Fruit fly (Drosophila melanogaster) whole organism, pupa: Measurements from ENCODE around the gene Gprk2.

Source experiments
- CG10348 ChIP-seq: fragments of 200-800 bp; sonication (Bioruptor generic); IDR thresholded peaks from 2 replicates; pipeline ENCODE4 v1.3.6; 2022; ENCODE audit warnings: missing biosample characterization, missing genetic modification characterization
- CG12605 ChIP-seq: fragments of 200-800 bp; sonication (Bioruptor generic); IDR thresholded peaks from 2 replicates; pipeline ENCODE4 v1.3.6; 2022; ENCODE audit warnings: missing biosample characterization, missing genetic modification characterization
- CG13204 ChIP-seq: fragments of 200-800 bp; sonication (Bioruptor generic); optimal IDR thresholded peaks from 2 replicates; lab custom pipeline; 2018; ENCODE audit warnings: missing biosample characterization, mild to moderate bottlenecking, missing genetic modification characterization, moderate library complexity
- CG14655 ChIP-seq: fragments of 200-800 bp; sonication (Bioruptor generic); optimal IDR thresholded peaks from 3 replicates; lab custom pipeline; 2017; ENCODE audit warnings: mild to moderate bottlenecking, missing biosample characterization, missing genetic modification reagents, missing genetic modification characterization
- CG15710 ChIP-seq: fragments of 200-800 bp; sonication (Bioruptor generic); optimal IDR thresholded peaks from 2 replicates; lab custom pipeline; 2018; ENCODE audit warnings: missing biosample characterization, mild to moderate bottlenecking, missing genetic modification characterization, moderate library complexity
- CG17806 ChIP-seq: fragments of 200-800 bp; sonication (Bioruptor generic); optimal IDR thresholded peaks from 2 replicates; lab custom pipeline; 2018; ENCODE audit warnings: missing biosample characterization, mild to moderate bottlenecking, missing genetic modification characterization, moderate library complexity
- CG32121 ChIP-seq: fragments of 200-800 bp; sonication (Bioruptor generic); IDR thresholded peaks from 2 replicates; pipeline ENCODE4 v1.3.6; 2022; ENCODE audit warnings: missing biosample characterization, missing genetic modification characterization
- CG34367 ChIP-seq: fragments of 200-800 bp; sonication (Bioruptor generic); optimal IDR thresholded peaks from 2 replicates; lab custom pipeline; 2018; ENCODE audit warnings: missing biosample characterization, mild to moderate bottlenecking, missing genetic modification characterization
- CG4496 ChIP-seq: fragments of 200-800 bp; sonication (Bioruptor generic); IDR thresholded peaks from 3 replicates; pipeline ENCODE4 v1.3.6; 2022; ENCODE audit warnings: missing biosample characterization, missing genetic modification characterization
- CG8159 ChIP-seq: fragments of 200-800 bp; sonication (Bioruptor generic); optimal IDR thresholded peaks from 3 replicates; lab custom pipeline; 2018; ENCODE audit warnings: missing biosample characterization, mild to moderate bottlenecking, missing genetic modification characterization, moderate library complexity
- CG8301 ChIP-seq: fragments of 200-800 bp; sonication (Bioruptor generic); optimal IDR thresholded peaks from 2 replicates; lab custom pipeline; 2018; ENCODE audit warnings: missing biosample characterization, mild to moderate bottlenecking, missing genetic modification characterization
- CG9948 ChIP-seq: fragments of 200-800 bp; sonication (Bioruptor generic); optimal IDR thresholded peaks from 2 replicates; lab custom pipeline; 2018; ENCODE audit warnings: missing biosample characterization, mild to moderate bottlenecking, missing genetic modification characterization, moderate library complexity
- D1 ChIP-seq: fragments of 200-800 bp; sonication (Bioruptor generic); optimal IDR thresholded peaks from 2 replicates; lab custom pipeline; 2018; ENCODE audit warnings: missing biosample characterization, mild to moderate bottlenecking, missing genetic modification characterization, moderate library complexity
- EcR ChIP-seq: fragments of 200-800 bp; sonication (Bioruptor generic); optimal IDR thresholded peaks from 3 replicates; lab custom pipeline; 2019; ENCODE audit warnings: missing biosample characterization, missing genetic modification characterization, mild to moderate bottlenecking, moderate library complexity, missing genetic modification reagents
- Ets98B ChIP-seq: fragments of 200-800 bp; sonication (Bioruptor generic); IDR thresholded peaks from 2 replicates; pipeline ENCODE4 v1.3.6; 2022; ENCODE audit warnings: missing biosample characterization, missing genetic modification characterization
- Pif1A ChIP-seq: fragments of 200-800 bp; sonication (Bioruptor generic); optimal IDR thresholded peaks from 3 replicates; lab custom pipeline; 2016; ENCODE audit warnings: missing biosample characterization, missing genetic modification characterization
- Pif1B ChIP-seq: fragments of 200-800 bp; sonication (Bioruptor generic); optimal IDR thresholded peaks from 3 replicates; lab custom pipeline; 2016; ENCODE audit warnings: missing biosample characterization, missing genetic modification characterization
- Snoo ChIP-seq: fragments of 200-800 bp; sonication (Bioruptor generic); optimal IDR thresholded peaks from 3 replicates; lab custom pipeline; 2017; ENCODE audit warnings: missing biosample characterization, mild to moderate bottlenecking, missing genetic modification characterization, inconsistent platforms
- fd96Ca ChIP-seq: fragments of 200-800 bp; sonication (Bioruptor generic); IDR thresholded peaks from 3 replicates; pipeline ENCODE4 v1.3.6; 2022; ENCODE audit warnings: missing biosample characterization, missing genetic modification characterization
- gl ChIP-seq: fragments of 200-800 bp; sonication (Bioruptor generic); optimal IDR thresholded peaks from 2 replicates; lab custom pipeline; 2018; ENCODE audit warnings: missing biosample characterization, mild to moderate bottlenecking, missing genetic modification characterization
- rn ChIP-seq: fragments of 200-800 bp; sonication (Bioruptor generic); IDR thresholded peaks from 2 replicates; pipeline ENCODE4 v1.3.6; 2022; ENCODE audit warnings: missing biosample characterization, missing genetic modification characterization

Gprk2 gene

DNA sequence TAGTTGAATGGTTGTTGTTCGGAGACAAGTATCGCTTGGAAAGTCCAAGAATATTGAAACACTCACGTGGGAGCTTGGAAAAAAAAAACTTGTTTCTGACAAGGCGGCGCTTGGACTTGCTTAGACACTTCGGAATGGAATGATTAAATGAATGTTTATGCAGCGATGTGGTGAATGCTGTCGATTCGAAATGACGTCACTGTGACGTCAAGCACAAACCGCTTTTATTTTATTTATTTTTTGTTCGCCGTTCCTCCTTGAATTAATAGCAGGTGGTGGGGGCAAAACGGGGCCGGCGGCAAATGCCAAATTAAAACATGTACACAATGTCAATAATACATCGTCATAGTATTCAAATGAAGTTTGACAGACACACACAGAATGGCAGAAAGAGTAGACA is 14.5 kb downstream of the Gprk2 start:
- no peak for TF ChIP-seq CG17806 (tag; lab: Kevin White, UChicago)
- TF ChIP-seq Snoo, result no peak
- no peak for TF ChIP-seq D1 (tag; lab: Kevin White, UChicago)
- no peak for TF ChIP-seq Pif1A

- TF ChIP-seq fd96Ca (GFP tag; lab: Robert Waterston, UW), result no peak
- no peak for TF ChIP-seq CG8301 (tag; lab: Kevin White, UChicago)
- no peak for TF ChIP-seq CG15710
- no peak for TF ChIP-seq gl (tag; lab: Kevin White, UChicago)
- no peak for TF ChIP-seq CG17806 (tag; lab: Kevin White, UChicago)
- TF ChIP-seq EcR (GFP tag; lab: Kevin White, UChicago), result no peak
- TF ChIP-seq CG4496, result no peak; the same call in 2 of the 3 replicates
- no peak for TF ChIP-seq CG8159 (tag; lab: Kevin White, UChicago)
- TF ChIP-seq Pif1B (GFP tag; lab: Kevin White, UChicago), result no peak
- TF ChIP-seq Pif1A, result no peak
- TF ChIP-seq CG9948, result no peak
- no peak for TF ChIP-seq CG12605 (GFP tag; lab: Robert Waterston, UW)
- TF ChIP-seq D1 (tag; lab: Kevin White, UChicago), result no peak
- no peak for TF ChIP-seq CG34367 (tag; lab: Kevin White, UChicago)
- no peak for TF ChIP-seq rn (GFP tag; lab: Robert Waterston, UW)
- no peak for TF ChIP-seq CG14655
- TF ChIP-seq CG10348, result no peak
These were observed 15.6 kb downstream of the Gprk2 start for dm6 chr3R:31420675-31421074.

DNA sequence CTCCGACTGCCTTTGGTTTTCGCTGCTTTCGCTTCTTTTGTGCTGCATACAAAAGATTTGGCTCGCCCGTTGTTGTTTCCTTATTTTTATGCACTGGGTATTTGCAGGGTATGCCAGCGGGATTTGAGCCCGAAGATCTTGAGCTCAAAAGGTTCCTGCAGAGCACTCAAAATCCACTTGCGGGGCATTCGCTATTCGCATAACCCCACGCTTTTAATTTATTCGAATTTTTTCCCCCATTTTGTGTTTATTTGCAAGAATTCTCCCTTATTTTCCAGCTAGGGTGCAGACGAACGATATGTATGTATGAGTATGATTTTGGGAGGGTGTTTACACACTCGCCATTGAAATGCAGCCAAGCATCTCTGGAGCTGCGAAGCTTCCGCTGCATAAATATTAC is 16.9 kb downstream of the Gprk2 start:
- no peak for TF ChIP-seq CG9948
- no peak for TF ChIP-seq CG10348
- TF ChIP-seq CG8159 (tag; lab: Kevin White, UChicago), result peak; percentile 3
- TF ChIP-seq rn (GFP tag; lab: Robert Waterston, UW), result no peak
- TF ChIP-seq CG14655, result no peak

DNA sequence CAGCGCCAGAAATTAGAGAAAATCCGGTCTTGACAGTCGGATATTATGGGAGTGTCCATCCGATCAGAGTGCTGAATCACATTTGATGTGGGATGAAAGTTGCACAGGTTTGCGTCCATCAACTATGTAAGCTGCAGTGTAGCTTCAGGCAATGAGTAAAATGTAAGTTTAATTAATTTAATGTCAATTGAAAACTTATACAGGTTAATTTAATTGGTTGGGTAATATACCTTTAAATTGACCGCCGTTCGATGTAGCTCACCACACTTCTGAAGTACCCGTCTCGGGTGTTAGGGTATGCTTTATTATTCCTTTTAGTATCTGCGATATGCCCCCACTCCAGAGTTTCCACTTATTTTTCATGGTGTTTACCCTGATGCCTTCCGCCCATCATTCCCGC is 19.4 kb downstream of the Gprk2 start:
- no peak for TF ChIP-seq gl (tag; lab: Kevin White, UChicago)
- no peak for TF ChIP-seq CG10348
- peak; percentile 13; the same call in 1 of the 2 replicates for TF ChIP-seq CG32121 (GFP tag; lab: Robert Waterston, UW)
- TF ChIP-seq CG15710, result peak; percentile 35
- TF ChIP-seq Pif1B (GFP tag; lab: Kevin White, UChicago), result peak; percentile 30
- no peak; the same call in 1 of the 2 replicates for TF ChIP-seq Ets98B (GFP tag; lab: Robert Waterston, UW)
- TF ChIP-seq CG4496, result peak; percentile 50; the same call in 1 of the 3 replicates
- peak; percentile 54; the same call in 2 of the 3 replicates for TF ChIP-seq fd96Ca (GFP tag; lab: Robert Waterston, UW)
- TF ChIP-seq rn (GFP tag; lab: Robert Waterston, UW), result no peak
- peak; percentile 46 for TF ChIP-seq CG8301 (tag; lab: Kevin White, UChicago)
- peak; percentile 53 for TF ChIP-seq CG8159 (tag; lab: Kevin White, UChicago)
- TF ChIP-seq Snoo, result peak; percentile 29
- no peak for TF ChIP-seq CG13204 (GFP tag; lab: Kevin White, UChicago)
- peak; percentile 2 for TF ChIP-seq CG34367 (tag; lab: Kevin White, UChicago)
- TF ChIP-seq CG9948, result peak; percentile 9
- no peak for TF ChIP-seq D1 (tag; lab: Kevin White, UChicago)
- TF ChIP-seq CG14655, result peak; percentile 58
- TF ChIP-seq Pif1A, result peak; percentile 41
- peak; percentile 47 for TF ChIP-seq CG17806 (tag; lab: Kevin White, UChicago)
- TF ChIP-seq CG12605 (GFP tag; lab: Robert Waterston, UW), result no peak
- TF ChIP-seq EcR (GFP tag; lab: Kevin White, UChicago), result no peak
- TF ChIP-seq, all 21 proteins: peak for 13

- TF ChIP-seq Snoo (no peak), EcR (GFP tag; lab: Kevin White, UChicago) (peak; percentile 25)
These were observed 30.6 kb downstream of the Gprk2 start for dm6 chr3R:31435619-31436018.

- peak; percentile 70 for TF ChIP-seq EcR (GFP tag; lab: Kevin White, UChicago)
- peak; percentile 11 for TF ChIP-seq Pif1A
- no peak for TF ChIP-seq Snoo
- no peak for TF ChIP-seq CG13204 (GFP tag; lab: Kevin White, UChicago)
These were observed 32.5 kb downstream of the Gprk2 start for dm6 chr3R:31437420-31438058.

DNA sequence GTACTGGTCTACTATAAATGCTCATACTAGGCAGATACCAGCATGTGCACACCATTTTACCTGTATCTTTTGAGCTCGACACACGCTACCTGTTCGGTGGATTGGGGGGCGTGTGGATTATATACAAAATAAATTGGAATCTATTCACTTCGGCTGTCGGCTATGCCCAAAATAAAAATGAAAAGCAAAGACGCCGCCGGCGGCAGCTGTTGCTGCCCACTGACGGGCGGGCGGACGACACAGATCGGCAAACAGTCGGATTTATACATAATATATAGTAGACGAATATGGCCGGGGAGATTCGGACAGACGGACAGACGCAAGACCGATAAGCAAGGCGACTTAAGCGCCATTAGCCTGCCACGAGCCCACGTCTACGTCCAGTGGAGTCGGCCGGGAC is 33.8 kb downstream of the Gprk2 start:
- no peak for TF ChIP-seq CG17806 (tag; lab: Kevin White, UChicago)
- no peak for TF ChIP-seq Ets98B (GFP tag; lab: Robert Waterston, UW)
- TF ChIP-seq CG32121 (GFP tag; lab: Robert Waterston, UW), result no peak
